Worm (Caenorhabditis elegans) whole organism, L3 larva: ENCODE measurements around the gene glb-32.
A peak's percentile ranks its signal among the peaks of the same experiment; 100 is the strongest.

Experiments used
- R02D3.7 ChIP-seq: fragments of 150-350 bp; optimal IDR thresholded peaks from 2 replicates; lab custom pipeline; 2014; ENCODE audit warnings: missing biosample characterization, missing genetic modification characterization
- ZK546.5 ChIP-seq: sonication (generic microtip); optimal IDR thresholded peaks from 2 replicates; lab custom pipeline; 2017; ENCODE audit warnings: missing biosample characterization, missing genetic modification characterization
- aly-2 ChIP-seq: fragments of 150-350 bp; optimal IDR thresholded peaks from 2 replicates; lab custom pipeline; 2014; ENCODE audit warnings: missing biosample characterization, missing genetic modification characterization
- ama-1 ChIP-seq: fragments of 150-350 bp; optimal IDR thresholded peaks from 2 replicates; lab custom pipeline; 2018
- ceh-28 ChIP-seq: fragments of 150-350 bp; optimal IDR thresholded peaks from 2 replicates; lab custom pipeline; 2014; ENCODE audit warnings: missing biosample characterization, missing genetic modification reagents, missing genetic modification characterization
- ceh-82 ChIP-seq: fragments of 150-350 bp; optimal IDR thresholded peaks from 2 replicates; lab custom pipeline; 2014; ENCODE audit warnings: missing biosample characterization, missing genetic modification characterization
- ceh-9 ChIP-seq: sonication (generic microtip); optimal IDR thresholded peaks from 2 replicates; lab custom pipeline; 2018; ENCODE audit warnings: missing biosample characterization, missing genetic modification characterization
- egl-27 ChIP-seq: sonication (generic microtip); optimal IDR thresholded peaks from 4 replicates; lab custom pipeline; 2017; ENCODE audit warnings: missing biosample characterization, missing genetic modification reagents, missing genetic modification characterization
- egl-5 ChIP-seq: fragments of 150-350 bp; optimal IDR thresholded peaks from 2 replicates; lab custom pipeline; 2017; ENCODE audit warnings: missing biosample characterization, missing genetic modification reagents, missing genetic modification characterization, inconsistent platforms
- elt-2 ChIP-seq: sonication (generic microtip); optimal IDR thresholded peaks from 2 replicates; lab custom pipeline; 2016; ENCODE audit warnings: missing genetic modification reagents, mild to moderate bottlenecking, missing genetic modification characterization, missing compliant biosample characterization
- elt-3 ChIP-seq, 3 experiments: fragments of 150-350 bp in 1 of 3; sonication (generic microtip) in 2 of 3; optimal IDR thresholded peaks; 2 replicates in 2 of 3; 4 replicates in 1 of 3; lab custom pipeline; 2014 to 2017; ENCODE audit warnings: missing biosample characterization in 3 of 3, missing genetic modification characterization in 3 of 3
- eor-1 ChIP-seq, 2 experiments: fragments of 150-350 bp; optimal IDR thresholded peaks; 2 replicates each; lab custom pipeline; 2014 to 2018; ENCODE audit warnings: missing biosample characterization in 2 of 2, missing genetic modification characterization in 2 of 2
- fkh-10 ChIP-seq: sonication (generic microtip); optimal IDR thresholded peaks from 2 replicates; lab custom pipeline; 2017; ENCODE audit warnings: missing biosample characterization, missing genetic modification reagents, missing genetic modification characterization
- fos-1 ChIP-seq: fragments of 150-350 bp; optimal IDR thresholded peaks from 2 replicates; lab custom pipeline; 2014; ENCODE audit warnings: missing biosample characterization, missing genetic modification characterization
- hmg-11 ChIP-seq: sonication (generic microtip); optimal IDR thresholded peaks from 2 replicates; lab custom pipeline; 2016; ENCODE audit warnings: missing genetic modification characterization, missing compliant biosample characterization
- jun-1 ChIP-seq: fragments of 150-350 bp; optimal IDR thresholded peaks from 2 replicates; lab custom pipeline; 2014; ENCODE audit warnings: missing biosample characterization, missing genetic modification reagents, missing genetic modification characterization
- lin-15B ChIP-seq: fragments of 150-350 bp; optimal IDR thresholded peaks from 2 replicates; lab custom pipeline; 2014; ENCODE audit warnings: missing biosample characterization, missing genetic modification characterization
- lsy-12 ChIP-seq: sonication (generic microtip); optimal IDR thresholded peaks from 2 replicates; lab custom pipeline; 2016; ENCODE audit warnings: mild to moderate bottlenecking, missing genetic modification characterization, missing compliant biosample characterization
- mdl-1 ChIP-seq: fragments of 150-350 bp; optimal IDR thresholded peaks from 2 replicates; lab custom pipeline; 2014; ENCODE audit warnings: missing biosample characterization, missing genetic modification characterization
- mml-1 ChIP-seq: fragments of 150-350 bp; sonication (generic microtip); optimal IDR thresholded peaks from 3 replicates; lab custom pipeline; 2014; ENCODE audit warnings: missing biosample characterization, missing genetic modification characterization
- nhr-23 ChIP-seq: fragments of 150-350 bp; optimal IDR thresholded peaks from 2 replicates; lab custom pipeline; 2014; ENCODE audit warnings: missing biosample characterization, missing genetic modification reagents, missing genetic modification characterization
- nhr-28 ChIP-seq: fragments of 150-350 bp; optimal IDR thresholded peaks from 2 replicates; lab custom pipeline; 2014; ENCODE audit warnings: missing biosample characterization, missing genetic modification characterization
- nhr-43 ChIP-seq: sonication (generic microtip); optimal IDR thresholded peaks from 2 replicates; lab custom pipeline; 2016; ENCODE audit warnings: mild to moderate bottlenecking, missing genetic modification characterization, missing compliant biosample characterization; ENCODE audit not compliant: poor library complexity, severe bottlenecking
- nhr-67 ChIP-seq: fragments of 150-350 bp; optimal IDR thresholded peaks from 2 replicates; lab custom pipeline; 2014; ENCODE audit warnings: missing biosample characterization, missing genetic modification characterization
- nhr-76 ChIP-seq: fragments of 150-350 bp; sonication (generic microtip); optimal IDR thresholded peaks from 5 replicates; lab custom pipeline; 2014; ENCODE audit warnings: missing biosample characterization, missing genetic modification characterization
- nhr-77 ChIP-seq: fragments of 150-350 bp; optimal IDR thresholded peaks from 2 replicates; lab custom pipeline; 2014; ENCODE audit warnings: missing biosample characterization, missing genetic modification characterization
- pha-4 ChIP-seq: fragments of 150-350 bp; optimal IDR thresholded peaks from 2 replicates; lab custom pipeline; 2014; ENCODE audit warnings: missing biosample characterization, missing genetic modification reagents, missing genetic modification characterization
- sea-2 ChIP-seq: fragments of 150-350 bp; sonication (generic microtip); optimal IDR thresholded peaks from 4 replicates; lab custom pipeline; 2014; ENCODE audit warnings: missing biosample characterization, missing genetic modification reagents, missing genetic modification characterization
- skn-1 ChIP-seq: fragments of 150-350 bp; optimal IDR thresholded peaks from 2 replicates; lab custom pipeline; 2014; ENCODE audit warnings: missing biosample characterization, missing genetic modification characterization
- snpc-4 ChIP-seq: fragments of 150-350 bp; optimal IDR thresholded peaks from 2 replicates; lab custom pipeline; 2014; ENCODE audit warnings: missing biosample characterization, missing genetic modification characterization
- unc-39 ChIP-seq: sonication (generic microtip); optimal IDR thresholded peaks from 4 replicates; lab custom pipeline; 2017; ENCODE audit warnings: missing biosample characterization, missing genetic modification characterization
- unc-62 ChIP-seq: fragments of 150-350 bp; sonication (generic microtip); optimal IDR thresholded peaks from 4 replicates; lab custom pipeline; 2014; ENCODE audit warnings: missing biosample characterization, missing genetic modification reagents, missing genetic modification characterization
- zag-1 ChIP-seq: fragments of 150-350 bp; optimal IDR thresholded peaks from 2 replicates; lab custom pipeline; 2014; ENCODE audit warnings: missing biosample characterization, missing genetic modification characterization

glb-32 gene

ce11 chrV:5110684-5111083 is 21.3 kb upstream of the glb-32 start, which contains the start of gene ugt-63:
Gene ugt-63, minus strand, starts transcription at chrV:5110772.
- peak; percentile 63 for TF ChIP-seq nhr-43 (tag; lab: Kevin White, UChicago)
- no peak for TF ChIP-seq aly-2 (tag; lab: Kevin White, UChicago)
- TF ChIP-seq zag-1 (tag; lab: Kevin White, UChicago): no peak

- TF ChIP-seq sea-2 (GFP tag; lab: Kevin White, UChicago) (no peak), elt-2 (no peak), ceh-82 (tag; lab: Kevin White, UChicago) (no peak), snpc-4 (tag; lab: Kevin White, UChicago) (no peak), lin-15B (tag; lab: Kevin White, UChicago) (no peak)
Observed at ce11 chrV:5107816-5108215, 18.5 kb upstream of the glb-32 start, which contains the start of gene srab-3. Gene srab-3, minus strand, starts transcription at chrV:5107916.

- TF ChIP-seq ama-1 (lab: Kevin White, UChicago) (no peak), eor-1 (tag; optimal IDR thresholded peaks at IDR 0.05; lab: Kevin White, UChicago) (no peak), nhr-28 (tag; lab: Kevin White, UChicago) (no peak), pha-4 (tag; lab: Kevin White, UChicago) (no peak), mml-1 (tag; lab: Kevin White, UChicago) (no peak), mdl-1 (no peak), jun-1 (tag; lab: Kevin White, UChicago) (no peak), nhr-76 (tag; lab: Kevin White, UChicago) (no peak), nhr-67 (tag; lab: Kevin White, UChicago) (no peak), nhr-77 (tag; lab: Kevin White, UChicago) (no peak), unc-62 (GFP tag; lab: Kevin White, UChicago) (no peak)
Observed at ce11 chrV:5104934-5105333, 15.6 kb upstream of the glb-32 start, which contains the start of gene srab-2. Gene srab-2, minus strand, starts transcription at chrV:5105034.

- TF ChIP-seq aly-2 (tag; lab: Kevin White, UChicago) (no peak), hmg-11 (tag; lab: Kevin White, UChicago) (no peak), ceh-9 (tag; lab: Kevin White, UChicago) (no peak), nhr-28 (tag; lab: Kevin White, UChicago) (no peak), lsy-12 (tag; lab: Kevin White, UChicago) (no peak), unc-39 (tag; lab: Kevin White, UChicago) (no peak), lin-15B (tag; lab: Kevin White, UChicago) (no peak), nhr-76 (tag; lab: Kevin White, UChicago) (no peak), elt-3 (tag; optimal IDR thresholded peaks at IDR 0.05; lab: Kevin White, UChicago) (no peak), sea-2 (GFP tag; lab: Kevin White, UChicago) (no peak)
Observed at ce11 chrV:5102017-5102416, 12.7 kb upstream of the glb-32 start, which contains the start of gene srab-1. Gene srab-1, minus strand, starts transcription at chrV:5102117.

- TF ChIP-seq nhr-23 (tag; lab: Kevin White, UChicago): no peak
- TF ChIP-seq ZK546.5 (tag; lab: Kevin White, UChicago): no peak
- no peak for TF ChIP-seq egl-5 (tag; lab: Kevin White, UChicago)
- TF ChIP-seq lin-15B (tag; lab: Kevin White, UChicago): no peak
- TF ChIP-seq unc-62 (GFP tag; lab: Kevin White, UChicago): no peak
- no peak for TF ChIP-seq zag-1 (tag; lab: Kevin White, UChicago)
- TF ChIP-seq fos-1: no peak
- no peak for TF ChIP-seq egl-27
- no peak for TF ChIP-seq ceh-28 (tag; lab: Kevin White, UChicago)
- TF ChIP-seq skn-1 (tag; lab: Kevin White, UChicago): no peak
- no peak for TF ChIP-seq ceh-9 (tag; lab: Kevin White, UChicago)
- TF ChIP-seq fkh-10: no peak
- TF ChIP-seq elt-3 (tag; optimal IDR thresholded peaks at IDR 0.05; lab: Kevin White, UChicago): no peak
- TF ChIP-seq jun-1 (tag; lab: Kevin White, UChicago): no peak
- TF ChIP-seq R02D3.7 (tag; lab: Kevin White, UChicago): no peak
- no peak for TF ChIP-seq nhr-28 (tag; lab: Kevin White, UChicago)
- TF ChIP-seq mdl-1: no peak
- TF ChIP-seq aly-2 (tag; lab: Kevin White, UChicago): no peak
Observed at ce11 chrV:5098925-5099324, 9.6 kb upstream of the glb-32 start, which contains the start of gene unc-46. Gene unc-46, minus strand, starts transcription at chrV:5099025.
